Fruit fly (Drosophila melanogaster) whole organism, prepupa: ENCODE results near the gene Inx7.

Experiments
- CG8632 ChIP-seq: fragments of 200-800 bp; sonication (Bioruptor generic); optimal IDR thresholded peaks from 3 replicates; lab custom pipeline; 2016; ENCODE audit warnings: missing biosample characterization, missing genetic modification characterization
- Met ChIP-seq: fragments of 200-800 bp; sonication (Bioruptor generic); optimal IDR thresholded peaks from 3 replicates; lab custom pipeline; 2016; ENCODE audit warnings: missing biosample characterization, missing genetic modification characterization
- OdsH ChIP-seq: fragments of 200-800 bp; sonication (Bioruptor generic); optimal IDR thresholded peaks from 3 replicates; lab custom pipeline; 2016; ENCODE audit warnings: missing biosample characterization, missing genetic modification characterization
- cyc ChIP-seq: fragments of 200-800 bp; sonication (Bioruptor generic); optimal IDR thresholded peaks from 3 replicates; lab custom pipeline; 2016; ENCODE audit warnings: missing biosample characterization, missing genetic modification characterization

DNA sequence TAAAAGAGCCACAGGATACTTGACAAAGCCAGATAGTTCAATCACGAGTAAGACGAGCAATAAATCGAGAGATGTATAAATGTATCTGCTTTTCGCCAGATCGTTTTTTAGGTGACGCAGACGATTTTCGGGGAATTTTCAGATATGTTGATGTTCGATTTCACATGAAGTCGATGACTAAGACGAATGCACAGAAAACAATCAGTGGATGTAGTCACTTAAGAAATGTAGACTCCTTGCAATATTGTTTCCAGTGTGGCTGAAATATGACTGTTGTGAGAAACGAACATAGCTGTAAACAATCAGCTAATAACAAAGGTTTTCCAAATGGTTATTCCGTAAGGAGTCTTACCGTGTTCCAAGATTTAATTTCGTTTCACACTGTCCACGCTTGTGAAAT lies 2.7 kb upstream of the Inx7 start:
- peak; percentile 11 for TF ChIP-seq Met
- no peak for TF ChIP-seq cyc (GFP tag; lab: Kevin White, UChicago)
- TF ChIP-seq OdsH (GFP tag; lab: Kevin White, UChicago): no peak
- TF ChIP-seq CG8632 (GFP tag; lab: Kevin White, UChicago): no peak
